Fruit fly (Drosophila melanogaster): ENCODE results near the gene glo.

The glo gene

DNA sequence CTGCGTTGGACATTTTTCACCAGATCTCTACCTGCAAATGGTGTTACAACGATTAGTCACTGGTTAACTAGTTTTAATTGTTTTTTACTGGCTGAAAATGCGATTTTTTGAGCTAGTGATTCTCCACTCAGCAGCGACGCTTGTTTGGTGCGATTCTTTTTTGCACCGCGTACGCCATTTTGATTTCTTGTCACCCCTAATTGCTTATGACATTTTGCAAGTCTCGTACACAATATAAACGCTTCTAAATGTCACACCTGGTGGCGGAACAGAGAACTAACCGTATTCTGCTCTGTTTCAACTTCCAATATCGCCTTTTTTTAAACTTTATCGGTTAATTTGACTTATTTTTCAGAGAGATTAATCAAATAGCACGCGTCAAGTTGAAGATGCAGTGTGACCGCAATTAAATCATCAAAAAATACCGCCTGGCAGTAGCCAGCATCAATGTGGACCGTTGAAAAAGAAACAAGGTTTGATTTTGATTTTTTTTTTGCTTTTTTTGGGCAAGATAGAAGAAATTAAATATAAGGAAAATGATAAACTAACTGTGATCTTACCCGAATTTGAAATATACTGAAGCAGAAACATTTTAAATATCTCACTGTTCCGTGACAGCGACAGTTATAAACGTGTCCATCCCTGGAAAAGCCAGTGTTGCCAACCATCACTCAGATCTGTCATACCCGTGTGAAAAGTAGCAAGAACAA is at the start of gene glo, which contains the start of gene COX5A (continued):
- TF ChIP-seq vfl (GFP tag; optimal IDR thresholded peaks at IDR 0.05): peak; percentile 82
- peak; percentile 85 for TF ChIP-seq ci (GFP tag; IDR thresholded peaks at IDR 0.05)
- peak; percentile 98 for TF ChIP-seq phol (tag; optimal IDR thresholded peaks at IDR 0.05)
- no peak for TF ChIP-seq cad (GFP tag; optimal IDR thresholded peaks at IDR 0.05)
- peak; percentile 77 for TF ChIP-seq shn (GFP tag; optimal IDR thresholded peaks at IDR 0.05)
- no peak for TF ChIP-seq D19A (tag; optimal IDR thresholded peaks at IDR 0.05)
- no peak for TF ChIP-seq CG34224 (GFP tag; IDR thresholded peaks at IDR 0.05; ENCODE audit: partially characterized antibody)
- TF ChIP-seq CG10274 (GFP tag; optimal IDR thresholded peaks at IDR 0.05): peak; percentile 9
- TF ChIP-seq crc (GFP tag; optimal IDR thresholded peaks at IDR 0.05): peak; percentile 53
- TF ChIP-seq CG9876 (GFP tag; optimal IDR thresholded peaks at IDR 0.05): peak; percentile 75
- peak; percentile 59 for TF ChIP-seq fd3F (GFP tag; optimal IDR thresholded peaks at IDR 0.05)
- TF ChIP-seq tin (GFP tag; optimal IDR thresholded peaks at IDR 0.05): peak; percentile 87
- TF ChIP-seq CG17612 (GFP tag; IDR thresholded peaks at IDR 0.05): peak; percentile 40; the same call in 1 of the 2 replicates
- peak; percentile 81 for TF ChIP-seq kay (GFP tag; optimal IDR thresholded peaks at IDR 0.05)
- TF ChIP-seq stwl (tag; optimal IDR thresholded peaks at IDR 0.05): peak; percentile 67
- peak; percentile 88 for TF ChIP-seq Rfx (GFP tag; IDR thresholded peaks at IDR 0.05)
- peak; percentile 76 for TF ChIP-seq CG7839 (tag; optimal IDR thresholded peaks at IDR 0.05)
- TF ChIP-seq CG2199 (GFP tag; IDR thresholded peaks at IDR 0.05): 0 out of 3 replicates have a peak, but pooled peaks have one; percentile 57
- TF ChIP-seq CG12219 (GFP tag; optimal IDR thresholded peaks at IDR 0.05): peak; percentile 35
- peak; percentile 56 for TF ChIP-seq Asciz (GFP tag; optimal IDR thresholded peaks at IDR 0.05)
- peak; percentile 92 for TF ChIP-seq Sin3A (optimal IDR thresholded peaks at IDR 0.05)
- TF ChIP-seq oc (tag; optimal IDR thresholded peaks at IDR 0.05): peak; percentile 59
- peak; percentile 38 for TF ChIP-seq slou (GFP tag; optimal IDR thresholded peaks at IDR 0.05)
- no peak for TF ChIP-seq Bgb (GFP tag; IDR thresholded peaks at IDR 0.05; ENCODE audit: partially characterized antibody)
- TF ChIP-seq Gsc (GFP tag; IDR thresholded peaks at IDR 0.05): no peak
- no peak for TF ChIP-seq Hr78 (GFP tag; optimal IDR thresholded peaks at IDR 0.05)
- TF ChIP-seq CG17829 (tag; optimal IDR thresholded peaks at IDR 0.05): peak; percentile 75
- peak; percentile 83 for TF ChIP-seq Dad (GFP tag; optimal IDR thresholded peaks at IDR 0.05)
- peak; percentile 85 for TF ChIP-seq gem (tag; optimal IDR thresholded peaks at IDR 0.05)
- peak; percentile 76 for TF ChIP-seq az2 (GFP tag; optimal IDR thresholded peaks at IDR 0.05)
- 0 out of 2 replicates have a peak, but pooled peaks have one; percentile 13 for TF ChIP-seq Poxn (GFP tag; IDR thresholded peaks at IDR 0.05)
- TF ChIP-seq sd (tag; optimal IDR thresholded peaks at IDR 0.05): no peak
- peak; percentile 74 for TF ChIP-seq Atf3 (GFP tag; optimal IDR thresholded peaks at IDR 0.05)
- peak; percentile 56; the same call in 1 of the 2 replicates for TF ChIP-seq E2f2 (GFP tag; IDR thresholded peaks at IDR 0.05)
- no peak for TF ChIP-seq Lpt (GFP tag; optimal IDR thresholded peaks at IDR 0.05)
- TF ChIP-seq CG4424 (GFP tag; optimal IDR thresholded peaks at IDR 0.05): peak; percentile 82
- peak; percentile 73 for TF ChIP-seq CG12744 (GFP tag; optimal IDR thresholded peaks at IDR 0.05)
- TF ChIP-seq CG4730 (GFP tag; IDR thresholded peaks at IDR 0.05): peak; percentile 47; the same call in 1 of the 2 replicates
- 0 out of 3 replicates have a peak, but pooled peaks have one; percentile 39 for TF ChIP-seq CG11093 (GFP tag; IDR thresholded peaks at IDR 0.05)
- no peak for TF ChIP-seq dan (GFP tag; IDR thresholded peaks at IDR 0.05)
- TF ChIP-seq vnd (GFP tag; IDR thresholded peaks at IDR 0.05; ENCODE audit: partially characterized antibody): no peak
- TF ChIP-seq CG15514 (GFP tag; optimal IDR thresholded peaks at IDR 0.05): peak; percentile 78
- peak; percentile 74 for TF ChIP-seq Atf-2 (GFP tag; optimal IDR thresholded peaks at IDR 0.05)
- no peak for TF ChIP-seq CG15073 (GFP tag; optimal IDR thresholded peaks at IDR 0.05)
- peak; percentile 74 for TF ChIP-seq Mad (GFP tag; optimal IDR thresholded peaks at IDR 0.05)
- TF ChIP-seq CG8388 (GFP tag; optimal IDR thresholded peaks at IDR 0.05): peak; percentile 58
- no peak for TF ChIP-seq Hand (GFP tag; optimal IDR thresholded peaks at IDR 0.05)
- peak; percentile 53 for TF ChIP-seq Oli (tag; optimal IDR thresholded peaks at IDR 0.05)
- no peak for TF ChIP-seq prd (optimal IDR thresholded peaks at IDR 0.05)
- TF ChIP-seq prd (GFP tag; IDR thresholded peaks at IDR 0.05): peak; percentile 86
